Fruit fly (Drosophila melanogaster): ENCODE data around the gene PDCD-5.

Gene PDCD-5

dm6 chr3L:16257118-16257627 lies 25.3 kb upstream of the PDCD-5 start, which contains the start of gene CG13054:
Gene CG13054, minus strand, starts transcription at chr3L:16257191.
- TF ChIP-seq CG17801 (GFP tag; optimal IDR thresholded peaks at IDR 0.05; ENCODE audit: partially characterized antibody) = no peak

- TF ChIP-seq CG17801 (GFP tag; optimal IDR thresholded peaks at IDR 0.05; ENCODE audit: partially characterized antibody) = no peak
Observed at dm6 chr3L:16252255-16252654, 20.4 kb upstream of the PDCD-5 start, which contains the start of gene CG13055. Gene CG13055, minus strand, starts transcription at chr3L:16252355.

DNA sequence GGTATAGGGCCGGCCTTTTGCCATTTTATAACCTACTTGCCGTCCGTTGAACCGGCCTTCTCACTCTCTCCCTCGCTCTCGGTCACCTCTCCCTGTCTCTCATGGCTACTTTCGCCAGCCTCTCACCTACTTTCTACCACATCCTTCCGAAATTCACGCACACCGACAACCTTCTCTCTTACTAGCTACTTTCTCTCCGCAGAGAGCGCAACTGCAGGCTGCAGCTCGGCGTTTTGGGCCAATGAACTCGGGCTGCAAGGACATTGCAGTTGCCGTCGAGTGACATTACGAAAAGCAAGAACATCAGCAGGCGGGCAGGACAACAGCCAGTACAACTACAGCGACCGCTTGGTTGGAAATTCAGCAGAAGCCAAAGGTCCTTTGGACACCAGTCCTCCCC lies 9.5 kb upstream of the PDCD-5 start:
- no peak for TF ChIP-seq CG17801 (GFP tag; optimal IDR thresholded peaks at IDR 0.05; ENCODE audit: partially characterized antibody)

DNA sequence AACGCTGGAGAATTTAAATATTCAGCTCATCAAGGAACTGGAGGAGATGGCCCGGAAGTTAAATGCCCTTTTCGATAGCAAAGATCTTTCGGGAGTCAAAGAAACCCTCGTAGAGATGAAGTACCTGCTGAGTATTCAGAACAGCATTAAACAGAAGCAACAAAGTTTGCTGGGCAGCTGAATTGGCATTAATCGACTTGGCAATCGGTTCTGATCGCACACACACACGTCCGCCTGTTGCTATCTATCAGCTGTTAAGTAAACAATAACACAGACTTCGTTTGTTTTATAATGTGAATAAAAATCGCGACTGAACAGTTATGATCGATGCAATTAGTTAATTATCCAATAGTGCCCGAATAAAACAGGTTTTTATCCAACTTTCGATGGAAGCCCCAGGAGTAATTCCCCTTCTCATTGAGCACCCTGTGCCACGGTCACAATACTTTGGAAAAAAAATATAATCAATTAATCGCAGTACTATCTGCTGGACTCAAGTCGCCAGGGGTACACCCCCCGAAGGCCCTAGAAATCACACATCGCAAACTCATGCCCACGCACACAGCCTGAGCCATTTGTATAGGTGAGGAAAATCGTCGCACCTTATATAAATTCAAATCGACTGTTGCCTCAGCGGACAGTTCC lies 2.1 kb upstream of the PDCD-5 start:
- TF ChIP-seq CG17801 (GFP tag; optimal IDR thresholded peaks at IDR 0.05; ENCODE audit: partially characterized antibody) = no peak

dm6 chr3L:16232924-16233323 lies 1.1 kb upstream of the PDCD-5 start, which contains the start of gene Hsc20:
Gene Hsc20, plus strand, starts transcription at chr3L:16233127.
- peak; percentile 11 for TF ChIP-seq CG17801 (GFP tag; optimal IDR thresholded peaks at IDR 0.05; ENCODE audit: partially characterized antibody)

DNA sequence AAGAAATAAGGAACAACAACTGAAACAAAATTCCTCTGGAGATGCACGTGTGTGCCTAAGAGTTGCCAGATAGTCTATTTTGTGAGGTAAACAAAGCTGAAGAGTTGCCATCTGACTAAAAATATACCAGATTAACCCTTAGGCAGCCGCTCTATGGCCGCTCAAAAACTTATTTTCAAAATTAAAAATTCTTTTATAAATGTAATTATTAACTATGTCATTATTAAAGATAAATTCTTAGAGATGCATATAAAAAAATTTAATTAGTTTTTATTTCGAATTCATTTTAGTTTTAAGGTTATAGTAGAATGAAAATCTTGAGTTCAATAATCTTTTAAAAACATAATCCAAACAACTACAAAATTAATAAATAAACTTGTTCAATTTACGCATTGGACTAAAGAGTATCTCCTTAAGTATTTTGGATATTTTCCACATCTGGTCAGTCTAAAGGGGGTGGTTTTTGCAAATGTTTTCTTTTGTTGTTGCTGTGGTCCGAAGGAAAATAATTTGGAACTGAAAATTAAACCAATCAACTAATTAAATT lies 3.1 kb downstream of the PDCD-5 start, which contains the start of gene Tmx3:
TSS of gene Tmx3 (plus strand) at position 442 of the 547 bp plus-strand sequence.
- TF ChIP-seq CG17801 (GFP tag; optimal IDR thresholded peaks at IDR 0.05; ENCODE audit: partially characterized antibody) = peak; percentile 71

DNA sequence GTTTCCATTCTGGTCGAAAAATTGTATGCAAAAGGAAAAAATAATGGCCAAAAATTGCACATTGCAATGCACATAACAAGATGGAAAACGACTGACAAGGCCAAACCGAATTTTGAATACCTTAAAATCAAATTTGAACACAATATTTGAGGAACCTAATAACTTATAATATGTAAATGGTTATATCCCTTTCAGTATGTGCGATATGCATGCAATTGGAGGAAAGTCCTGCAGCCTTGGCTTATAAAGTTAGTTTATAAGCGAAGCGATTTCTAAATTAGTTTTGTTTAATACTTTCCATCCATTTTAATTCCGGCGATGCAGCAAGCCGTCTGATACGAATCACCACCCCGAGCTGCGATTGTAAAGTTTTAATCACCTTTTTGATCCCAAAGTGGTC lies 6.7 kb downstream of the PDCD-5 start:
- no peak for TF ChIP-seq CG17801 (GFP tag; optimal IDR thresholded peaks at IDR 0.05; ENCODE audit: partially characterized antibody)

- no peak for TF ChIP-seq CG17801 (GFP tag; optimal IDR thresholded peaks at IDR 0.05; ENCODE audit: partially characterized antibody)
Observed at dm6 chr3L:16221800-16222199, 10.0 kb downstream of the PDCD-5 start.

DNA sequence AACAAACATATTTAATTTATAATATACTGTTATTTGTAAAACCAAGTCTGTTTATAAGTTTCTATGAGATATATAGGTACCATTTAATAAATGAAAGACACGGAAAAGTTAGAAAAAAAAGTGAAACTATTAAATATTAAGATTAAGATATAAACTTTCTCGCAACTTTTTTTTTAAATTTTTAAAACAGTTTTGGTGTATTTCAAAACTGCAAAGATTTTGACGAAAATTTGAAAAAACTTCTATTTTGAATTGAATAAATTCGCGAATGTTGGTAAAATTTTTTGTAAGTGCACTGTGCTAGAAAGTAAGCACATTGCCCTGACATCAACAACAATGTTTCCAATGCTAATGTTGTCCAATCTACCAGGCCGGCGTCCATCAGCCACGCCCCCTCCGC lies 10.6 kb downstream of the PDCD-5 start:
- no peak for TF ChIP-seq CG17801 (GFP tag; optimal IDR thresholded peaks at IDR 0.05; ENCODE audit: partially characterized antibody)

DNA sequence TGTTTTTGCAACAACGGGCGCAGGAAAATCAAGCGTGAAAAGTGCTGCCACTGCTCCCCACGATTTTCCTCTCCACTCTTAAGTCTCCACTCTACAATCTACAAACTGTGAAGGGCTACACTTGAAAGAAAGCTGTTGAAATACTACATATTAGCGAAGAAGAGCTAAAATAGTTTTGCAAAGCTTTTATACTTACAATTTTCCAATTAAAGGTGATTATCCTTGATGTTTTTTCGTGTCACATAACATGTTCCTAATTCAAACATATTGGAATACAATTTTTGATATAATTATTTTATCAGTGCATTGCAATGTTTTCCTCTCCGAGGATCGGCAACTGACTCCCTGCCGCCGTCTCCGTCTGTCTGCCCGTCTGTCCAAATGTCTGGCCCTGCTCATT lies 13.9 kb downstream of the PDCD-5 start:
- TF ChIP-seq CG17801 (GFP tag; optimal IDR thresholded peaks at IDR 0.05; ENCODE audit: partially characterized antibody) = no peak

DNA sequence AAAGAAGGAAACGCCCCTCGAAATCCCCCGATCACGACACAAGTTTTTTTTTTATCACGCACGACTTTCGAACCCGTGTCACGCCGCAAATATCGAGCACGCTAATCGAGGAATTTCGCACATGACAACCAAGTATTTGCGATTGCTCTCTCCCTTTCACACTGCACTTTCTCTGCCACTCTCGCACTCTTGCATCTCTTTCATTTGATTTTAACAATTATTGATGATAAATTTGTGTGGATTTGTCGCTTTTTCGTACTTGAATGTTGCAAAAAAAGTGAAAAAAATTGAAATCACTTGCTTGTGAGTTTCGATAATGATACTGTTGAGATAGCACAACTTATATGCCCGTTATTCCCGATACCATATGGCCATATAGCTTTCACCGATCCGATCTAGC lies 14.6 kb downstream of the PDCD-5 start, which contains the start of gene CG13073:
TSS of gene CG13073 (minus strand) at position 101 of the 400 bp plus-strand sequence.
- no peak for TF ChIP-seq CG17801 (GFP tag; optimal IDR thresholded peaks at IDR 0.05; ENCODE audit: partially characterized antibody)

DNA sequence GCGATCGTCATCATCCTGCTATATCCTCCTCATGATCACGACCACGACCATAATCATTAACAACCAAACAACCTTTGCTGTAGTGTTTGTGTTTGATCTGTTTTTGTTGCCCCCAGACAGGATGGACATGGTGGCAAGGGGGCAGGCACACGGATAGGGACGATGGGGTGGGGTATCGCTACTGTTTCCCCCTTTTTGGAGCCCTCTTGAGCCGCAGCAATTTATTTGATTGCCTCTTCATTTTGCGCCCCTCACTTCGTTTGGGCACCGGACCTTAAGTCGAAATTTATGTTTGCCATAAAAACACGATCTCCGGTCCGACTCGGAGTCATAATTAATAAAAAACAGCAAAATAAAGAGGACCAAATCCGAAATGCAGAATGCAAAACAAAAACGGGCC lies 16.0 kb downstream of the PDCD-5 start:
- no peak for TF ChIP-seq CG17801 (GFP tag; optimal IDR thresholded peaks at IDR 0.05; ENCODE audit: partially characterized antibody)

DNA sequence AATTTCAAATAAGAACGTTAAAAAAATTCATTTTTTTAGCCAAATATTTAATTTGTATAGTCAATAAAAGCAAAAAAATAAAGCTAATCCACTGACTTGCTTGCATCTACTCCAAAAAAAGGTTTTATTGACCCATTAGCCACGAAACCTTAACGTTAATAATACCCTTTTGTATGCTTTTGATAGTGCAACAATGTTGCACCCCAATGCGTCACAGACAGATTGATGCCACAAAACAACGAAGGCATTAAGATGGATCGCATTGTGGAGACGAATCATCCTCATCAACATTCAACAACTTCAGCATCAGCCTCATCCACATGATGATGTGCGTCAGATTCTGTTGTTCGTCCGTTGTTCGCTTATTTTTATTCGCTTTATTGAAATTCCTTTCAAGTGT lies 16.4 kb downstream of the PDCD-5 start:
- TF ChIP-seq CG17801 (GFP tag; optimal IDR thresholded peaks at IDR 0.05; ENCODE audit: partially characterized antibody) = no peak

dm6 chr3L:16214533-16215207 lies 17.2 kb downstream of the PDCD-5 start:
- TF ChIP-seq CG17801 (GFP tag; optimal IDR thresholded peaks at IDR 0.05; ENCODE audit: partially characterized antibody) = no peak

dm6 chr3L:16213201-16213600 lies 18.6 kb downstream of the PDCD-5 start:
- TF ChIP-seq CG17801 (GFP tag; optimal IDR thresholded peaks at IDR 0.05; ENCODE audit: partially characterized antibody) = no peak

DNA sequence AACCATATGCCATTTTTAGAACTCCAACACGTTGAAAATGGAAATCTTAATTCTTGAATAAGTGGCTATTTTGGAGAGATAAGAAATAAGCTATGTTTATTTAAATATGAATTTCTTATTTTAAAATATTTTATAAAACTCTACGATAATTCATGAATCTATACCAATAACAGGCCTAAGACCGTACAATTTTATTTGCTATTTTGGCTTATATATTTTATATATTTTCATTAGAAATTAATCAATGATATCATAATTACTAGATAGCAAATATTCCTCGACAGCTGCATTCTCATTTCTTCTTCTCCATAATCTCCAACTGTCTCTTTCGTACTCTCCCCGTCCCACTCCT lies 19.9 kb downstream of the PDCD-5 start:
- no peak for TF ChIP-seq CG17801 (GFP tag; optimal IDR thresholded peaks at IDR 0.05; ENCODE audit: partially characterized antibody)

Data from ovary, adult (tissue).